Fruit fly (Drosophila melanogaster) whole organism, prepupa: ENCODE results near the gene CG17768.

Experiments
- Blimp-1 ChIP-seq: fragments of 200-800 bp; sonication (Bioruptor generic); optimal IDR thresholded peaks from 3 replicates; lab custom pipeline; 2017; ENCODE audit warnings: missing biosample characterization, missing genetic modification characterization, mild to moderate bottlenecking, moderate library complexity, missing genetic modification reagents
- CG10631 ChIP-seq: fragments of 200-800 bp; sonication (Bioruptor generic); optimal IDR thresholded peaks from 2 replicates; lab custom pipeline; 2016; ENCODE audit warnings: missing biosample characterization, missing genetic modification characterization
- CG10669 ChIP-seq: fragments of 200-800 bp; sonication (Bioruptor generic); optimal IDR thresholded peaks from 3 replicates; lab custom pipeline; 2018; ENCODE audit warnings: missing biosample characterization, mild to moderate bottlenecking, missing genetic modification characterization, moderate library complexity
- CG11294 ChIP-seq: fragments of 200-800 bp; sonication (Bioruptor generic); IDR thresholded peaks from 2 replicates; pipeline ENCODE4 v1.3.6; 2022; ENCODE audit warnings: missing biosample characterization, missing genetic modification characterization
- CG11902 ChIP-seq: fragments of 200-800 bp; sonication (Bioruptor generic); optimal IDR thresholded peaks from 3 replicates; lab custom pipeline; 2016; ENCODE audit warnings: missing biosample characterization, missing genetic modification characterization
- CG15336 ChIP-seq: fragments of 200-800 bp; sonication (Bioruptor generic); IDR thresholded peaks from 2 replicates; pipeline ENCODE4 v1.3.6; 2022; ENCODE audit warnings: missing biosample characterization, missing genetic modification characterization
- CG1621 ChIP-seq: fragments of 200-800 bp; sonication (Bioruptor generic); optimal IDR thresholded peaks from 3 replicates; lab custom pipeline; 2018; ENCODE audit warnings: missing biosample characterization, mild to moderate bottlenecking, missing genetic modification characterization
- CG3032 ChIP-seq: fragments of 200-800 bp; optimal IDR thresholded peaks from 2 replicates; lab custom pipeline; 2019; ENCODE audit warnings: missing biosample characterization, mild to moderate bottlenecking, missing genetic modification characterization, moderate library complexity
- CG31627 ChIP-seq: fragments of 200-800 bp; sonication (Bioruptor generic); optimal IDR thresholded peaks from 3 replicates; lab custom pipeline; 2016; ENCODE audit warnings: missing biosample characterization, missing genetic modification characterization
- CG32006 ChIP-seq: fragments of 200-800 bp; sonication (Bioruptor generic); optimal IDR thresholded peaks from 3 replicates; lab custom pipeline; 2017; ENCODE audit warnings: missing biosample characterization, mild to moderate bottlenecking, missing genetic modification characterization
- CG34406 ChIP-seq: fragments of 200-800 bp; sonication (Bioruptor generic); optimal IDR thresholded peaks from 3 replicates; lab custom pipeline; 2016; ENCODE audit warnings: missing biosample characterization, missing genetic modification characterization
- CG3919 ChIP-seq: fragments of 200-800 bp; sonication (Bioruptor generic); optimal IDR thresholded peaks from 3 replicates; lab custom pipeline; 2016; ENCODE audit warnings: missing biosample characterization, missing genetic modification characterization
- CG4318 ChIP-seq: fragments of 200-800 bp; sonication (Bioruptor generic); optimal IDR thresholded peaks from 3 replicates; lab custom pipeline; 2017; ENCODE audit warnings: missing biosample characterization, mild to moderate bottlenecking, missing genetic modification characterization
- CG6163 ChIP-seq: fragments of 200-800 bp; sonication (Bioruptor generic); IDR thresholded peaks from 3 replicates; pipeline ENCODE4 v1.3.6; 2022; ENCODE audit warnings: missing biosample characterization, missing genetic modification characterization
- CG6276 ChIP-seq: fragments of 200-800 bp; sonication (Bioruptor generic); optimal IDR thresholded peaks from 2 replicates; lab custom pipeline; 2017; ENCODE audit warnings: missing biosample characterization, mild to moderate bottlenecking, missing genetic modification characterization
- CG6792 ChIP-seq: fragments of 200-800 bp; sonication (Bioruptor generic); optimal IDR thresholded peaks from 3 replicates; lab custom pipeline; 2016; ENCODE audit warnings: missing biosample characterization, missing genetic modification characterization
- CG6808 ChIP-seq: fragments of 200-800 bp; sonication (Bioruptor generic); optimal IDR thresholded peaks from 3 replicates; lab custom pipeline; 2017; ENCODE audit warnings: missing biosample characterization, missing genetic modification characterization, mild to moderate bottlenecking, moderate library complexity, missing genetic modification reagents
- CG6854 ChIP-seq: fragments of 200-800 bp; sonication (Bioruptor generic); optimal IDR thresholded peaks from 2 replicates; lab custom pipeline; 2017; ENCODE audit warnings: missing biosample characterization, mild to moderate bottlenecking, missing genetic modification characterization
- CG8119 ChIP-seq: fragments of 200-800 bp; sonication (Bioruptor generic); IDR thresholded peaks from 3 replicates; pipeline ENCODE4 v1.3.6; 2022; ENCODE audit warnings: missing biosample characterization, missing genetic modification characterization
- CG8632 ChIP-seq: fragments of 200-800 bp; sonication (Bioruptor generic); optimal IDR thresholded peaks from 3 replicates; lab custom pipeline; 2016; ENCODE audit warnings: missing biosample characterization, missing genetic modification characterization
- CG9139 ChIP-seq: fragments of 200-800 bp; sonication (Bioruptor generic); optimal IDR thresholded peaks from 3 replicates; lab custom pipeline; 2017; ENCODE audit warnings: missing biosample characterization, mild to moderate bottlenecking, missing genetic modification characterization
- Eip75B ChIP-seq: fragments of 200-800 bp; sonication (Bioruptor generic); optimal IDR thresholded peaks from 3 replicates; lab custom pipeline; 2016; ENCODE audit warnings: missing biosample characterization, missing genetic modification characterization
- Eip78C ChIP-seq: fragments of 200-800 bp; sonication (Bioruptor generic); peaks from one replicate; lab custom pipeline; 2016; ENCODE audit warnings: missing biosample characterization, missing genetic modification characterization
- Ets96B ChIP-seq: fragments of 200-800 bp; optimal IDR thresholded peaks from 2 replicates; lab custom pipeline; 2019; ENCODE audit warnings: missing biosample characterization, mild to moderate bottlenecking, missing genetic modification characterization, moderate library complexity
- Gug ChIP-seq: fragments of 200-800 bp; sonication (Bioruptor generic); IDR thresholded peaks from 2 replicates; pipeline ENCODE4 v1.3.6; 2022; ENCODE audit warnings: missing biosample characterization, missing genetic modification characterization
- Hr38 ChIP-seq: sonication (Bioruptor generic); optimal IDR thresholded peaks from 2 replicates; lab custom pipeline; 2016; ENCODE audit warnings: missing biosample characterization, missing genetic modification characterization
- Hr4 ChIP-seq: fragments of 200-800 bp; sonication (Bioruptor generic); optimal IDR thresholded peaks from 3 replicates; lab custom pipeline; 2016; ENCODE audit warnings: missing biosample characterization, missing genetic modification characterization
- Lpt ChIP-seq: fragments of 200-800 bp; sonication (Bioruptor generic); optimal IDR thresholded peaks from 3 replicates; lab custom pipeline; 2016; ENCODE audit warnings: missing biosample characterization, missing genetic modification characterization
- Met ChIP-seq: fragments of 200-800 bp; sonication (Bioruptor generic); optimal IDR thresholded peaks from 3 replicates; lab custom pipeline; 2016; ENCODE audit warnings: missing biosample characterization, missing genetic modification characterization
- Sox102F ChIP-seq: fragments of 200-800 bp; sonication (Bioruptor generic); optimal IDR thresholded peaks from 2 replicates; lab custom pipeline; 2016; ENCODE audit warnings: missing biosample characterization, mild to moderate bottlenecking, missing genetic modification characterization
- achi ChIP-seq: fragments of 200-800 bp; sonication (Bioruptor generic); optimal IDR thresholded peaks from 3 replicates; lab custom pipeline; 2016; ENCODE audit warnings: missing biosample characterization, missing genetic modification characterization
- dac ChIP-seq: fragments of 200-800 bp; sonication (Bioruptor generic); optimal IDR thresholded peaks from 2 replicates; lab custom pipeline; 2017; ENCODE audit warnings: missing biosample characterization, mild to moderate bottlenecking, missing genetic modification characterization
- dsx ChIP-seq: fragments of 200-800 bp; optimal IDR thresholded peaks from 3 replicates; lab custom pipeline; 2019; ENCODE audit warnings: missing biosample characterization, mild to moderate bottlenecking, missing genetic modification characterization, moderate library complexity; ENCODE audit not compliant: poor library complexity, severe bottlenecking
- eg ChIP-seq: fragments of 200-800 bp; sonication (Bioruptor generic); IDR thresholded peaks from 3 replicates; pipeline ENCODE4 v1.3.6; 2022; ENCODE audit warnings: missing biosample characterization, missing genetic modification characterization
- esn ChIP-seq: fragments of 200-800 bp; sonication (Bioruptor generic); optimal IDR thresholded peaks from 2 replicates; lab custom pipeline; 2016; ENCODE audit warnings: missing biosample characterization, mild to moderate bottlenecking, missing genetic modification characterization, moderate library complexity
- fd59A ChIP-seq: fragments of 200-800 bp; sonication (Bioruptor generic); optimal IDR thresholded peaks from 2 replicates; lab custom pipeline; 2017; ENCODE audit warnings: missing biosample characterization, mild to moderate bottlenecking, missing genetic modification characterization, missing genetic modification reagents
- fd85E ChIP-seq: fragments of 200-800 bp; sonication (Bioruptor generic); optimal IDR thresholded peaks from 3 replicates; lab custom pipeline; 2016; ENCODE audit warnings: missing biosample characterization, missing genetic modification characterization
- fkh ChIP-seq: fragments of 200-800 bp; sonication (Bioruptor generic); optimal IDR thresholded peaks from 3 replicates; lab custom pipeline; 2017; ENCODE audit warnings: missing biosample characterization, mild to moderate bottlenecking, missing genetic modification characterization, moderate library complexity
- lz ChIP-seq: fragments of 200-800 bp; sonication (Bioruptor generic); optimal IDR thresholded peaks from 3 replicates; lab custom pipeline; 2016; ENCODE audit warnings: missing biosample characterization, missing genetic modification characterization
- net ChIP-seq: fragments of 200-800 bp; sonication (Bioruptor generic); optimal IDR thresholded peaks from 3 replicates; lab custom pipeline; 2016; ENCODE audit warnings: missing biosample characterization, missing genetic modification characterization
- salr ChIP-seq, 2 experiments: fragments of 200-800 bp; sonication (Bioruptor generic); optimal IDR thresholded peaks; 3 replicates each; lab custom pipeline; 2016 to 2018; ENCODE audit warnings: missing biosample characterization in 2 of 2, missing genetic modification characterization in 2 of 2, mild to moderate bottlenecking in 1 of 2
- spab ChIP-seq: fragments of 200-800 bp; sonication (Bioruptor generic); optimal IDR thresholded peaks from 2 replicates; lab custom pipeline; 2017; ENCODE audit warnings: missing biosample characterization, mild to moderate bottlenecking, missing genetic modification characterization, missing genetic modification reagents
- svp ChIP-seq: fragments of 200-800 bp; sonication (Bioruptor generic); peaks from one replicate; lab custom pipeline; 2016; ENCODE audit warnings: missing biosample characterization, missing genetic modification characterization
- topi ChIP-seq: fragments of 200-800 bp; sonication (Bioruptor generic); optimal IDR thresholded peaks from 3 replicates; lab custom pipeline; 2016; ENCODE audit warnings: missing biosample characterization, missing genetic modification characterization
- vri ChIP-seq: fragments of 200-800 bp; sonication (Bioruptor generic); optimal IDR thresholded peaks from 3 replicates; lab custom pipeline; 2016; ENCODE audit warnings: missing biosample characterization, mild to moderate bottlenecking, missing genetic modification characterization

The CG17768 gene

dm6 chr2L:10408122-10408576 is 3.1 kb upstream of the CG17768 start, which contains the start of the genes Ip259 and RpS27A (continued):
- TF ChIP-seq fkh (GFP tag; lab: Kevin White, UChicago) (peak; percentile 59), Hr4 (GFP tag; lab: Kevin White, UChicago) (peak; percentile 2), salr (GFP tag; optimal IDR thresholded peaks at IDR 0.05; lab: Kevin White, UChicago) (peak in 1 of 2 experiments; percentile 88), CG10669 (GFP tag; lab: Kevin White, UChicago) (peak; percentile 62), CG34406 (GFP tag; lab: Kevin White, UChicago) (peak; percentile 67), CG6163 (GFP tag; lab: Robert Waterston, UW) (no peak), fd85E (GFP tag; lab: Kevin White, UChicago) (peak; percentile 63), achi (GFP tag; lab: Kevin White, UChicago) (no peak), CG6276 (no peak), topi (GFP tag; lab: Kevin White, UChicago) (peak; percentile 71), Ets96B (tag; lab: Kevin White, UChicago) (peak; percentile 37), lz (peak; percentile 80), CG11902 (peak; percentile 38), Gug (GFP tag; lab: Robert Waterston, UW) (0 out of 2 replicates have a peak, but pooled peaks have one; percentile 19), Met (GFP tag; lab: Kevin White, UChicago) (no peak), Eip78C (GFP tag; lab: Kevin White, UChicago) (peak; percentile 90), CG4318 (GFP tag; lab: Kevin White, UChicago) (no peak), CG10631 (GFP tag; lab: Kevin White, UChicago) (no peak), CG32006 (GFP tag; lab: Kevin White, UChicago) (no peak), Blimp-1 (GFP tag; lab: Kevin White, UChicago) (peak; percentile 61), CG31627 (GFP tag; lab: Kevin White, UChicago) (peak; percentile 77), CG3032 (tag; lab: Kevin White, UChicago) (peak; percentile 62), Lpt (GFP tag; lab: Kevin White, UChicago) (no peak), CG6854 (GFP tag; lab: Kevin White, UChicago) (peak; percentile 84), CG8632 (peak; percentile 32), eg (GFP tag; lab: Robert Waterston, UW) (no peak), dac (GFP tag; lab: Kevin White, UChicago) (peak; percentile 39)
- TF ChIP-seq, all 60 proteins: peak for 32

dm6 chr2L:10403803-10404315 is 1.1 kb downstream of the CG17768 start:
- peak; percentile 9 for TF ChIP-seq fkh (GFP tag; lab: Kevin White, UChicago)
- TF ChIP-seq CG10669 (GFP tag; lab: Kevin White, UChicago): peak; percentile 78
- no peak for TF ChIP-seq CG6808 (GFP tag; lab: Kevin White, UChicago)
- no peak for TF ChIP-seq salr (GFP tag; optimal IDR thresholded peaks at IDR 0.05; lab: Kevin White, UChicago)
- TF ChIP-seq Sox102F (GFP tag; lab: Kevin White, UChicago): no peak
- TF ChIP-seq CG11294 (GFP tag; lab: Robert Waterston, UW): no peak
- peak; percentile 50 for TF ChIP-seq Eip78C (GFP tag; lab: Kevin White, UChicago)
- no peak for TF ChIP-seq Eip75B (GFP tag; lab: Kevin White, UChicago)
- no peak for TF ChIP-seq svp (GFP tag; lab: Kevin White, UChicago)
- no peak for TF ChIP-seq Ets96B (tag; lab: Kevin White, UChicago)
- no peak for TF ChIP-seq net

dm6 chr2L:10396877-10397587 is 8.0 kb downstream of the CG17768 start:
- TF ChIP-seq Eip78C (GFP tag; lab: Kevin White, UChicago): peak; percentile 46
- TF ChIP-seq vri: peak; percentile 50
- no peak for TF ChIP-seq CG6276
- TF ChIP-seq Hr38 (GFP tag; lab: Kevin White, UChicago): no peak
- TF ChIP-seq CG6808 (GFP tag; lab: Kevin White, UChicago): no peak
- TF ChIP-seq topi (GFP tag; lab: Kevin White, UChicago): peak; percentile 28
- no peak for TF ChIP-seq CG10669 (GFP tag; lab: Kevin White, UChicago)
- TF ChIP-seq fd59A (GFP tag; lab: Kevin White, UChicago): no peak
- TF ChIP-seq Blimp-1 (GFP tag; lab: Kevin White, UChicago): no peak
- TF ChIP-seq spab: no peak
- peak; percentile 14 for TF ChIP-seq esn (GFP tag; lab: Kevin White, UChicago)
- no peak for TF ChIP-seq fd85E (GFP tag; lab: Kevin White, UChicago)
- TF ChIP-seq CG15336 (GFP tag; lab: Robert Waterston, UW): no peak
- TF ChIP-seq lz: no peak
- no peak for TF ChIP-seq CG9139
- TF ChIP-seq CG8119 (GFP tag; lab: Robert Waterston, UW): no peak
- TF ChIP-seq dsx (GFP tag; lab: Kevin White, UChicago): no peak
- TF ChIP-seq CG6792 (GFP tag; lab: Kevin White, UChicago): no peak
- no peak for TF ChIP-seq CG3919
- no peak for TF ChIP-seq CG1621
